Worm (Caenorhabditis elegans) whole organism, L2 larva: ENCODE data around the gene C50H2.13.
A peak's percentile ranks its signal among the peaks of the same experiment; 100 is the strongest.

Experiments
- F13H6.1 ChIP-seq: sonication (generic microtip); optimal IDR thresholded peaks from 2 replicates; lab custom pipeline; 2016; ENCODE audit warnings: missing genetic modification characterization, missing compliant biosample characterization
- R02D3.7 ChIP-seq: fragments of 150-350 bp; optimal IDR thresholded peaks from 2 replicates; lab custom pipeline; 2014; ENCODE audit warnings: missing biosample characterization, missing genetic modification characterization
- ZK546.5 ChIP-seq: sonication (generic microtip); optimal IDR thresholded peaks from 2 replicates; lab custom pipeline; 2017; ENCODE audit warnings: missing biosample characterization, missing genetic modification characterization
- alr-1 ChIP-seq: fragments of 150-350 bp; optimal IDR thresholded peaks from 2 replicates; lab custom pipeline; 2014; ENCODE audit warnings: missing biosample characterization, missing genetic modification characterization
- blmp-1 ChIP-seq: sonication (generic microtip); optimal IDR thresholded peaks from 2 replicates; lab custom pipeline; 2017; ENCODE audit warnings: missing genetic modification characterization, mild to moderate bottlenecking, missing compliant biosample characterization, antibody characterized with exemption, moderate library complexity; ENCODE audit not compliant: insufficient read depth
- dmd-4 ChIP-seq: sonication (generic microtip); optimal IDR thresholded peaks from 2 replicates; lab custom pipeline; 2017; ENCODE audit warnings: missing biosample characterization, missing genetic modification characterization
- egl-27 ChIP-seq: sonication (generic microtip); optimal IDR thresholded peaks from 3 replicates; lab custom pipeline; 2017; ENCODE audit warnings: missing biosample characterization, missing genetic modification reagents, missing genetic modification characterization
- elt-3 ChIP-seq: sonication (generic microtip); optimal IDR thresholded peaks from 2 replicates; lab custom pipeline; 2017; ENCODE audit warnings: missing biosample characterization, missing genetic modification characterization
- gmeb-1 ChIP-seq: fragments of 150-350 bp; optimal IDR thresholded peaks from 2 replicates; lab custom pipeline; 2014; ENCODE audit warnings: missing biosample characterization, missing genetic modification characterization
- lin-11 ChIP-seq: fragments of 150-350 bp; sonication (generic microtip); optimal IDR thresholded peaks from 2 replicates; lab custom pipeline; 2014; ENCODE audit warnings: missing biosample characterization, missing genetic modification characterization, inconsistent platforms, mixed read lengths
- lin-13 ChIP-seq: fragments of 150-350 bp; optimal IDR thresholded peaks from 2 replicates; lab custom pipeline; 2014; ENCODE audit warnings: missing biosample characterization, missing genetic modification reagents, missing genetic modification characterization
- lin-39 ChIP-seq: fragments of 150-350 bp; optimal IDR thresholded peaks from 2 replicates; lab custom pipeline; 2014; ENCODE audit warnings: missing biosample characterization, missing genetic modification reagents, missing genetic modification characterization
- mab-5 ChIP-seq: fragments of 150-350 bp; optimal IDR thresholded peaks from 2 replicates; lab custom pipeline; 2014; ENCODE audit warnings: missing biosample characterization, missing genetic modification characterization
- mbf-1 ChIP-seq: sonication (generic microtip); optimal IDR thresholded peaks from 2 replicates; lab custom pipeline; 2017; ENCODE audit warnings: missing biosample characterization, missing genetic modification characterization
- mdl-1 ChIP-seq, 2 experiments: fragments of 150-350 bp in 1 of 2; sonication (generic microtip) in 1 of 2; optimal IDR thresholded peaks; 2 replicates each; lab custom pipeline; 2017; ENCODE audit warnings: missing biosample characterization in 2 of 2, missing genetic modification characterization in 2 of 2
- nhr-11 ChIP-seq: fragments of 150-350 bp; optimal IDR thresholded peaks from 2 replicates; lab custom pipeline; 2014; ENCODE audit warnings: missing biosample characterization, missing genetic modification characterization
- nhr-129 ChIP-seq: fragments of 150-350 bp; optimal IDR thresholded peaks from 2 replicates; lab custom pipeline; 2014; ENCODE audit warnings: missing biosample characterization, missing genetic modification characterization
- nhr-23 ChIP-seq: fragments of 150-350 bp; optimal IDR thresholded peaks from 2 replicates; lab custom pipeline; 2014; ENCODE audit warnings: missing biosample characterization, missing genetic modification reagents, missing genetic modification characterization
- nhr-237 ChIP-seq: fragments of 150-350 bp; optimal IDR thresholded peaks from 2 replicates; lab custom pipeline; 2014; ENCODE audit warnings: missing biosample characterization, missing genetic modification characterization
- nhr-25 ChIP-seq: fragments of 150-350 bp; sonication (generic microtip); optimal IDR thresholded peaks from 3 replicates; lab custom pipeline; 2014; ENCODE audit warnings: missing biosample characterization, missing genetic modification characterization
- nhr-6 ChIP-seq: fragments of 150-350 bp; optimal IDR thresholded peaks from 2 replicates; lab custom pipeline; 2014; ENCODE audit warnings: missing biosample characterization, missing genetic modification characterization
- nhr-77 ChIP-seq: fragments of 150-350 bp; optimal IDR thresholded peaks from 2 replicates; lab custom pipeline; 2014; ENCODE audit warnings: missing biosample characterization, missing genetic modification characterization
- peb-1 ChIP-seq: fragments of 150-350 bp; optimal IDR thresholded peaks from 2 replicates; lab custom pipeline; 2014; ENCODE audit warnings: missing biosample characterization, missing genetic modification characterization
- sma-3 ChIP-seq: sonication (generic microtip); optimal IDR thresholded peaks from 2 replicates; lab custom pipeline; 2016; ENCODE audit warnings: missing genetic modification reagents, missing genetic modification characterization, missing compliant biosample characterization
- sma-9 ChIP-seq, 2 experiments: fragments of 150-350 bp in 1 of 2; sonication (generic microtip) in 1 of 2; optimal IDR thresholded peaks; 2 replicates each; lab custom pipeline; 2014 to 2016; ENCODE audit warnings: missing genetic modification characterization in 2 of 2, mild to moderate bottlenecking in 1 of 2, missing biosample characterization in 1 of 2, missing compliant biosample characterization in 1 of 2, missing genetic modification reagents in 1 of 2, moderate library complexity in 1 of 2
- snpc-4 ChIP-seq: fragments of 150-350 bp; optimal IDR thresholded peaks from 2 replicates; lab custom pipeline; 2014; ENCODE audit warnings: missing biosample characterization, missing genetic modification characterization
- unc-39 ChIP-seq: fragments of 150-350 bp; optimal IDR thresholded peaks from 2 replicates; lab custom pipeline; 2014; ENCODE audit warnings: missing biosample characterization, missing genetic modification characterization
- unc-55 ChIP-seq: fragments of 150-350 bp; sonication (generic microtip); optimal IDR thresholded peaks from 3 replicates; lab custom pipeline; 2014; ENCODE audit warnings: missing biosample characterization, missing genetic modification reagents, missing genetic modification characterization
- zag-1 ChIP-seq: fragments of 150-350 bp; optimal IDR thresholded peaks from 2 replicates; lab custom pipeline; 2014; ENCODE audit warnings: missing biosample characterization, missing genetic modification characterization
- ztf-11 ChIP-seq: sonication (generic microtip); optimal IDR thresholded peaks from 2 replicates; lab custom pipeline; 2017; ENCODE audit warnings: missing biosample characterization, missing genetic modification characterization
- ztf-4 ChIP-seq: fragments of 150-350 bp; optimal IDR thresholded peaks from 2 replicates; lab custom pipeline; 2014; ENCODE audit warnings: missing biosample characterization, missing genetic modification characterization

The C50H2.13 gene

ce11 chrV:9901119-9901518 lies 25.2 kb upstream of the C50H2.13 start:
- TF ChIP-seq nhr-77 (tag; lab: Kevin White, UChicago) (no peak), zag-1 (no peak), nhr-23 (tag; lab: Kevin White, UChicago) (no peak), gmeb-1 (tag; lab: Kevin White, UChicago) (no peak), ztf-11 (no peak), nhr-237 (tag; lab: Kevin White, UChicago) (no peak), F13H6.1 (tag; lab: Kevin White, UChicago) (no peak), egl-27 (tag; lab: Kevin White, UChicago) (no peak), peb-1 (no peak)
- TF ChIP-seq, all 48 proteins: peak for 0

- no peak for TF ChIP-seq snpc-4 (tag; lab: Kevin White, UChicago)
Observed at ce11 chrV:9906115-9906514, 20.2 kb upstream of the C50H2.13 start, which contains the start of gene fipr-11. TSS of gene fipr-11 (minus strand) at chrV:9906215.

ce11 chrV:9907205-9907604 lies 19.1 kb upstream of the C50H2.13 start:
- no peak for TF ChIP-seq egl-27 (tag; lab: Kevin White, UChicago)
- TF ChIP-seq lin-11 (tag; lab: Kevin White, UChicago) = no peak
- TF ChIP-seq nhr-129 (tag; lab: Kevin White, UChicago) = no peak
- TF ChIP-seq alr-1 (tag; lab: Kevin White, UChicago) = no peak

- TF ChIP-seq alr-1 (tag; lab: Kevin White, UChicago) = no peak
- TF ChIP-seq ztf-4 (tag; lab: Kevin White, UChicago) = no peak
- no peak for TF ChIP-seq sma-9 (GFP tag; optimal IDR thresholded peaks at IDR 0.05; lab: Kevin White, UChicago)
- no peak for TF ChIP-seq sma-9 (tag; optimal IDR thresholded peaks at IDR 0.05; lab: Kevin White, UChicago)
- no peak for TF ChIP-seq peb-1
- no peak for TF ChIP-seq ztf-11
- no peak for TF ChIP-seq ZK546.5
- no peak for TF ChIP-seq nhr-77 (tag; lab: Kevin White, UChicago)
- TF ChIP-seq mab-5 (tag; lab: Kevin White, UChicago) = no peak
- no peak for TF ChIP-seq nhr-25
- no peak for TF ChIP-seq unc-39 (tag; lab: Kevin White, UChicago)
- TF ChIP-seq nhr-6 = no peak
- no peak for TF ChIP-seq egl-27 (tag; lab: Kevin White, UChicago)
- TF ChIP-seq R02D3.7 (tag; lab: Kevin White, UChicago) = no peak
- TF ChIP-seq sma-3 (GFP tag; lab: Kevin White, UChicago) = no peak
- TF ChIP-seq mbf-1 (tag; lab: Kevin White, UChicago) = no peak
- TF ChIP-seq lin-39 (tag; lab: Kevin White, UChicago) = no peak
Observed at ce11 chrV:9909624-9910023, 16.7 kb upstream of the C50H2.13 start.

DNA sequence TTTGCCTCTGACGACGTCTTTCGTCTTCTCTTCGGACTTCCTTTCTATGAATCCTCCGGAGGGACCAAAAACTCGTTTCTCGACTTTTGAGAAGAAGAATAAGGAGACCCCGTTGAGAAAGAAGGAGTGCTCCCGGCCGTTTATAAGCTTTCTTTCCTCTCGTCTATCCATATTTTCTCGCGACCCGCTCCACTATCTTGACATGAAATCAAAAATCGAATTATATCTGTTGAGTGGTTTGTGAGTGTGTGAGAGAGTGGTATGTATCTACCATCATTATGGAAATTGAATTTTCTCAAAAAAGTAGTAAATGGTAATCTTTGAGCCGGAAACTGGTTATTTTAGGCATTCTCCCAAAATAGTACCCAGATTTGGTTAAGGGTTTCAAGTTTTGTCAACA lies 15.2 kb upstream of the C50H2.13 start:
- TF ChIP-seq nhr-129 (tag; lab: Kevin White, UChicago) (no peak), mab-5 (tag; lab: Kevin White, UChicago) (no peak), nhr-11 (no peak), egl-27 (tag; lab: Kevin White, UChicago) (no peak), lin-13 (GFP tag; lab: Kevin White, UChicago) (no peak), sma-3 (GFP tag; lab: Kevin White, UChicago) (no peak), F13H6.1 (tag; lab: Kevin White, UChicago) (no peak), nhr-237 (tag; lab: Kevin White, UChicago) (no peak), lin-11 (tag; lab: Kevin White, UChicago) (no peak), mdl-1 (tag; optimal IDR thresholded peaks at IDR 0.05; lab: Kevin White, UChicago) (no peak), snpc-4 (tag; lab: Kevin White, UChicago) (no peak), elt-3 (tag; lab: Kevin White, UChicago) (no peak)

DNA sequence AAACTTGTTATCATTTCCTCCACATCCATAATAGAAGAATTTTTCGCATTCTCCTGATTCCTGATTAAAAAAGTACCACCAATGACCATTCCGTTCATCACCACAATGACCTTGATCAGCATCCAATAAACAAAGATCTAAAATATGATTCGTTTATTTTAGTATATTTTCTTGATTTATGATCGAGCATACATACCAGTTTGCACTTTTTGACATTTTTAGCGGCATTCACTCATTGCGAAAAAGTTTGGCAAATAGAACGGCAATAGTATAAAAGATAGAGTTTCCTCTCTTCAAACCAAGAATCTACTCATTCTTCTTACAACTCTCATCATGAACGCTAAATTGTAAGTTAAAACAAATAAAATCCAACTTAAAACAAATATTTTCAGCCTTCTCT lies 12.5 kb upstream of the C50H2.13 start, which contains the start of gene fipr-10:
TSS of gene fipr-10 (plus strand) at position 301 of the 400 bp plus-strand sequence.
- TF ChIP-seq ZK546.5 = no peak
- TF ChIP-seq nhr-129 (tag; lab: Kevin White, UChicago) = no peak
- no peak for TF ChIP-seq nhr-11
- TF ChIP-seq nhr-23 (tag; lab: Kevin White, UChicago) = no peak

DNA sequence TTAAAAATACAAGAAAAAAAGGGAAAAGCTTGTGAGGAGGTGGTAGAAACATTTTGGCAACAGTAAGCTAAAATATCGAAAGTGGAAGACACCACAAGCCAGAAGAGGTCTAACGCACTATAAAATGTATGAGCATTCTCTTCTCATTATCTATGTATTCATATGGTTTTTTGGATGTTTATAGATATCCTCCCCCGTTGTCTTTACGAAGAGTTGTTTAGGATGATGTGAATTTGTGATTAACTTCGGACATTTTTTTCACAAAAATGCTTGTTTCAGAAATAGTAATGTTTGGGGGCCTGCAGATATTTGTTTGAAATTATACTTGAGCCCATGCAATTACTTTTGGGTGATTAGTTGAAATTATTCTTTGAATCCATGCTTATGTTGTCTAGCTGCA lies 11.3 kb upstream of the C50H2.13 start, which contains the start of gene mec-9:
TSS of gene mec-9 (minus strand) at position 101 of the 400 bp plus-strand sequence.
- no peak for TF ChIP-seq blmp-1 (tag; lab: Kevin White, UChicago)
- no peak for TF ChIP-seq dmd-4 (tag; lab: Kevin White, UChicago)
- TF ChIP-seq unc-55 (GFP tag; lab: Kevin White, UChicago) = peak; percentile 73
- TF ChIP-seq mdl-1 (tag; optimal IDR thresholded peaks at IDR 0.05; lab: Kevin White, UChicago) = no peak
